Fruit fly (Drosophila melanogaster) whole organism, prepupa: ENCODE measurements around the gene Gpdh1.

Experiments
- Blimp-1 ChIP-seq: fragments of 200-800 bp; sonication (Bioruptor generic); optimal IDR thresholded peaks from 3 replicates; lab custom pipeline; 2017; ENCODE audit warnings: missing biosample characterization, missing genetic modification characterization, mild to moderate bottlenecking, moderate library complexity, missing genetic modification reagents
- CG10631 ChIP-seq: fragments of 200-800 bp; sonication (Bioruptor generic); optimal IDR thresholded peaks from 2 replicates; lab custom pipeline; 2016; ENCODE audit warnings: missing biosample characterization, missing genetic modification characterization
- CG10669 ChIP-seq: fragments of 200-800 bp; sonication (Bioruptor generic); optimal IDR thresholded peaks from 3 replicates; lab custom pipeline; 2018; ENCODE audit warnings: missing biosample characterization, mild to moderate bottlenecking, missing genetic modification characterization, moderate library complexity
- CG11294 ChIP-seq: fragments of 200-800 bp; sonication (Bioruptor generic); IDR thresholded peaks from 2 replicates; pipeline ENCODE4 v1.3.6; 2022; ENCODE audit warnings: missing biosample characterization, missing genetic modification characterization
- CG1621 ChIP-seq: fragments of 200-800 bp; sonication (Bioruptor generic); optimal IDR thresholded peaks from 3 replicates; lab custom pipeline; 2018; ENCODE audit warnings: missing biosample characterization, mild to moderate bottlenecking, missing genetic modification characterization
- CG16779 ChIP-seq: fragments of 200-800 bp; sonication (Bioruptor generic); optimal IDR thresholded peaks from 3 replicates; lab custom pipeline; 2017; ENCODE audit warnings: missing biosample characterization, mild to moderate bottlenecking, missing genetic modification characterization
- CG3032 ChIP-seq: fragments of 200-800 bp; optimal IDR thresholded peaks from 2 replicates; lab custom pipeline; 2019; ENCODE audit warnings: missing biosample characterization, mild to moderate bottlenecking, missing genetic modification characterization, moderate library complexity
- CG34406 ChIP-seq: fragments of 200-800 bp; sonication (Bioruptor generic); optimal IDR thresholded peaks from 3 replicates; lab custom pipeline; 2016; ENCODE audit warnings: missing biosample characterization, missing genetic modification characterization
- CG3919 ChIP-seq: fragments of 200-800 bp; sonication (Bioruptor generic); optimal IDR thresholded peaks from 3 replicates; lab custom pipeline; 2016; ENCODE audit warnings: missing biosample characterization, missing genetic modification characterization
- CG4318 ChIP-seq: fragments of 200-800 bp; sonication (Bioruptor generic); optimal IDR thresholded peaks from 3 replicates; lab custom pipeline; 2017; ENCODE audit warnings: missing biosample characterization, mild to moderate bottlenecking, missing genetic modification characterization
- CG6163 ChIP-seq: fragments of 200-800 bp; sonication (Bioruptor generic); IDR thresholded peaks from 3 replicates; pipeline ENCODE4 v1.3.6; 2022; ENCODE audit warnings: missing biosample characterization, missing genetic modification characterization
- CG6276 ChIP-seq: fragments of 200-800 bp; sonication (Bioruptor generic); optimal IDR thresholded peaks from 2 replicates; lab custom pipeline; 2017; ENCODE audit warnings: missing biosample characterization, mild to moderate bottlenecking, missing genetic modification characterization
- CG6792 ChIP-seq: fragments of 200-800 bp; sonication (Bioruptor generic); optimal IDR thresholded peaks from 3 replicates; lab custom pipeline; 2016; ENCODE audit warnings: missing biosample characterization, missing genetic modification characterization
- CG6808 ChIP-seq: fragments of 200-800 bp; sonication (Bioruptor generic); optimal IDR thresholded peaks from 3 replicates; lab custom pipeline; 2017; ENCODE audit warnings: missing biosample characterization, missing genetic modification characterization, mild to moderate bottlenecking, moderate library complexity, missing genetic modification reagents
- CG7368 ChIP-seq: fragments of 200-800 bp; sonication (Bioruptor generic); optimal IDR thresholded peaks from 3 replicates; lab custom pipeline; 2016; ENCODE audit warnings: missing biosample characterization, missing genetic modification characterization
- CG8119 ChIP-seq: fragments of 200-800 bp; sonication (Bioruptor generic); IDR thresholded peaks from 3 replicates; pipeline ENCODE4 v1.3.6; 2022; ENCODE audit warnings: missing biosample characterization, missing genetic modification characterization
- CG8319 ChIP-seq: fragments of 200-800 bp; sonication (Bioruptor generic); optimal IDR thresholded peaks from 3 replicates; lab custom pipeline; 2016; ENCODE audit warnings: missing biosample characterization, missing genetic modification characterization
- CG8632 ChIP-seq: fragments of 200-800 bp; sonication (Bioruptor generic); optimal IDR thresholded peaks from 3 replicates; lab custom pipeline; 2016; ENCODE audit warnings: missing biosample characterization, missing genetic modification characterization
- CG9139 ChIP-seq: fragments of 200-800 bp; sonication (Bioruptor generic); optimal IDR thresholded peaks from 3 replicates; lab custom pipeline; 2017; ENCODE audit warnings: missing biosample characterization, mild to moderate bottlenecking, missing genetic modification characterization
- Eip75B ChIP-seq: fragments of 200-800 bp; sonication (Bioruptor generic); optimal IDR thresholded peaks from 3 replicates; lab custom pipeline; 2016; ENCODE audit warnings: missing biosample characterization, missing genetic modification characterization
- Eip78C ChIP-seq: fragments of 200-800 bp; sonication (Bioruptor generic); peaks from one replicate; lab custom pipeline; 2016; ENCODE audit warnings: missing biosample characterization, missing genetic modification characterization
- Eip93F ChIP-seq: fragments of 200-800 bp; sonication (Bioruptor generic); optimal IDR thresholded peaks from 2 replicates; lab custom pipeline; 2016; ENCODE audit warnings: missing biosample characterization, mild to moderate bottlenecking, missing genetic modification characterization
- Ets21C ChIP-seq: fragments of 200-800 bp; sonication (Bioruptor generic); optimal IDR thresholded peaks from 3 replicates; lab custom pipeline; 2016; ENCODE audit warnings: missing biosample characterization, missing genetic modification characterization
- Ets96B ChIP-seq: fragments of 200-800 bp; optimal IDR thresholded peaks from 2 replicates; lab custom pipeline; 2019; ENCODE audit warnings: missing biosample characterization, mild to moderate bottlenecking, missing genetic modification characterization, moderate library complexity
- Gug ChIP-seq: fragments of 200-800 bp; sonication (Bioruptor generic); IDR thresholded peaks from 2 replicates; pipeline ENCODE4 v1.3.6; 2022; ENCODE audit warnings: missing biosample characterization, missing genetic modification characterization
- Hr38 ChIP-seq: sonication (Bioruptor generic); optimal IDR thresholded peaks from 2 replicates; lab custom pipeline; 2016; ENCODE audit warnings: missing biosample characterization, missing genetic modification characterization
- Hr39 ChIP-seq: fragments of 200-800 bp; sonication (Bioruptor generic); optimal IDR thresholded peaks from 2 replicates; lab custom pipeline; 2016; ENCODE audit warnings: missing biosample characterization, missing genetic modification characterization
- Hr4 ChIP-seq: fragments of 200-800 bp; sonication (Bioruptor generic); optimal IDR thresholded peaks from 3 replicates; lab custom pipeline; 2016; ENCODE audit warnings: missing biosample characterization, missing genetic modification characterization
- Met ChIP-seq: fragments of 200-800 bp; sonication (Bioruptor generic); optimal IDR thresholded peaks from 3 replicates; lab custom pipeline; 2016; ENCODE audit warnings: missing biosample characterization, missing genetic modification characterization
- Sox102F ChIP-seq: fragments of 200-800 bp; sonication (Bioruptor generic); optimal IDR thresholded peaks from 2 replicates; lab custom pipeline; 2016; ENCODE audit warnings: missing biosample characterization, mild to moderate bottlenecking, missing genetic modification characterization
- Sox15 ChIP-seq: fragments of 200-800 bp; sonication (Bioruptor generic); optimal IDR thresholded peaks from 3 replicates; lab custom pipeline; 2016; ENCODE audit warnings: missing biosample characterization, missing genetic modification characterization
- acj6 ChIP-seq: fragments of 200-800 bp; sonication (Bioruptor generic); optimal IDR thresholded peaks from 3 replicates; lab custom pipeline; 2016; ENCODE audit warnings: missing biosample characterization, missing genetic modification characterization
- cyc ChIP-seq: fragments of 200-800 bp; sonication (Bioruptor generic); optimal IDR thresholded peaks from 3 replicates; lab custom pipeline; 2016; ENCODE audit warnings: missing biosample characterization, missing genetic modification characterization
- dsx ChIP-seq: fragments of 200-800 bp; optimal IDR thresholded peaks from 3 replicates; lab custom pipeline; 2019; ENCODE audit warnings: missing biosample characterization, mild to moderate bottlenecking, missing genetic modification characterization, moderate library complexity; ENCODE audit not compliant: poor library complexity, severe bottlenecking
- eg ChIP-seq: fragments of 200-800 bp; sonication (Bioruptor generic); IDR thresholded peaks from 3 replicates; pipeline ENCODE4 v1.3.6; 2022; ENCODE audit warnings: missing biosample characterization, missing genetic modification characterization
- esn ChIP-seq: fragments of 200-800 bp; sonication (Bioruptor generic); optimal IDR thresholded peaks from 2 replicates; lab custom pipeline; 2016; ENCODE audit warnings: missing biosample characterization, mild to moderate bottlenecking, missing genetic modification characterization, moderate library complexity
- fd59A ChIP-seq: fragments of 200-800 bp; sonication (Bioruptor generic); optimal IDR thresholded peaks from 2 replicates; lab custom pipeline; 2017; ENCODE audit warnings: missing biosample characterization, mild to moderate bottlenecking, missing genetic modification characterization, missing genetic modification reagents
- fd85E ChIP-seq: fragments of 200-800 bp; sonication (Bioruptor generic); optimal IDR thresholded peaks from 3 replicates; lab custom pipeline; 2016; ENCODE audit warnings: missing biosample characterization, missing genetic modification characterization
- fkh ChIP-seq: fragments of 200-800 bp; sonication (Bioruptor generic); optimal IDR thresholded peaks from 3 replicates; lab custom pipeline; 2017; ENCODE audit warnings: missing biosample characterization, mild to moderate bottlenecking, missing genetic modification characterization, moderate library complexity
- lz ChIP-seq: fragments of 200-800 bp; sonication (Bioruptor generic); optimal IDR thresholded peaks from 3 replicates; lab custom pipeline; 2016; ENCODE audit warnings: missing biosample characterization, missing genetic modification characterization
- pdm3 ChIP-seq: fragments of 200-800 bp; sonication (Bioruptor generic); optimal IDR thresholded peaks from 3 replicates; lab custom pipeline; 2016; ENCODE audit warnings: missing biosample characterization, missing genetic modification characterization
- salr ChIP-seq, 2 experiments: fragments of 200-800 bp; sonication (Bioruptor generic); optimal IDR thresholded peaks; 3 replicates each; lab custom pipeline; 2016 to 2018; ENCODE audit warnings: missing biosample characterization in 2 of 2, missing genetic modification characterization in 2 of 2, mild to moderate bottlenecking in 1 of 2
- spab ChIP-seq: fragments of 200-800 bp; sonication (Bioruptor generic); optimal IDR thresholded peaks from 2 replicates; lab custom pipeline; 2017; ENCODE audit warnings: missing biosample characterization, mild to moderate bottlenecking, missing genetic modification characterization, missing genetic modification reagents
- ss ChIP-seq, 2 experiments: fragments of 200-800 bp; sonication (Bioruptor generic); optimal IDR thresholded peaks; 2 replicates in 1 of 2; 3 replicates in 1 of 2; lab custom pipeline; 2017 to 2018; ENCODE audit warnings: mild to moderate bottlenecking in 2 of 2, missing biosample characterization in 2 of 2, missing genetic modification characterization in 2 of 2, moderate library complexity in 1 of 2
- svp ChIP-seq: fragments of 200-800 bp; sonication (Bioruptor generic); peaks from one replicate; lab custom pipeline; 2016; ENCODE audit warnings: missing biosample characterization, missing genetic modification characterization
- topi ChIP-seq: fragments of 200-800 bp; sonication (Bioruptor generic); optimal IDR thresholded peaks from 3 replicates; lab custom pipeline; 2016; ENCODE audit warnings: missing biosample characterization, missing genetic modification characterization
- vri ChIP-seq: fragments of 200-800 bp; sonication (Bioruptor generic); optimal IDR thresholded peaks from 3 replicates; lab custom pipeline; 2016; ENCODE audit warnings: missing biosample characterization, mild to moderate bottlenecking, missing genetic modification characterization

The Gpdh1 gene

DNA sequence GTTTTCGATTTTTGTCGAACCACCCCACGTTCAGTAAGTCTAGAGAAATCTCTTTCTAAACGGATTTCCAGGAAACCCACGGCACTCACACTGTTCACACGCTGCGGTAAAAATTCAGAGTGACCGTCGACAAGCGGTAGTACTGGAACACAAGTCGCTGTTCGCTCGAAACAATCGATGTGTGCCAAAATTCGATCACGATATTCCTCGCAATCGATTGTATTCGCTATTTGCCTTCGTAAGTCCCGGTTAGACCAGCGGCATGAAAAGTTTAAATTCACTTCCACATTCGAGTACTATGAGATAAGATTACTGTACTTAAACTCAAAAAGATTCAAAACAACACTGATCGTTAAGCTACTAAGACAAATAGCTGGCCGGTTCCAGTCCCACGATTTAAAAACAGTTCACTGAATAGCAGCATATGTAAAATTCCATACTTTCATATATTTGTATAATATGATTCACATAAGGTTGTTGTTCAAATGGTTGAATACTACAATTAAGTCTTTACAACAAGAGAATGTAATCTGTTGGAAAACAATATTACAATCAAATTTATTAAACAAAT, 37.5 kb downstream of the Gpdh1 start, which contains the start of gene chic (continued):
- TF ChIP-seq Hr39: peak; percentile 19
- TF ChIP-seq CG8119: no peak
- no peak for TF ChIP-seq Gug (GFP tag; lab: Robert Waterston, UW)
- no peak for TF ChIP-seq fd59A (GFP tag; lab: Kevin White, UChicago)
- no peak for TF ChIP-seq CG9139
- no peak for TF ChIP-seq CG6808 (GFP tag; lab: Kevin White, UChicago)
- TF ChIP-seq CG6163 (GFP tag; lab: Robert Waterston, UW): no peak
- TF ChIP-seq salr (GFP tag; optimal IDR thresholded peaks at IDR 0.05; lab: Kevin White, UChicago): no peak
- TF ChIP-seq CG16779: no peak
- TF ChIP-seq CG10631: no peak
- TF ChIP-seq dsx (GFP tag; lab: Kevin White, UChicago): no peak
- TF ChIP-seq pdm3 (GFP tag; lab: Kevin White, UChicago): peak; percentile 4
- peak; percentile 2 for TF ChIP-seq CG34406 (GFP tag; lab: Kevin White, UChicago)
- TF ChIP-seq Hr38 (GFP tag; lab: Kevin White, UChicago): no peak
- no peak for TF ChIP-seq Eip75B (GFP tag; lab: Kevin White, UChicago)
- no peak for TF ChIP-seq CG1621 (tag; lab: Kevin White, UChicago)
- no peak for TF ChIP-seq CG3032
- no peak for TF ChIP-seq CG8319
- no peak for TF ChIP-seq Blimp-1 (GFP tag; lab: Kevin White, UChicago)
- no peak for TF ChIP-seq Ets21C (GFP tag; lab: Kevin White, UChicago)
- TF ChIP-seq acj6: no peak
- no peak for TF ChIP-seq Sox15 (GFP tag; lab: Kevin White, UChicago)
- no peak for TF ChIP-seq CG7368 (GFP tag; lab: Kevin White, UChicago)
- TF ChIP-seq spab (GFP tag; lab: Kevin White, UChicago): no peak
- TF ChIP-seq CG3919 (GFP tag; lab: Kevin White, UChicago): peak; percentile 24
- TF ChIP-seq esn (GFP tag; lab: Kevin White, UChicago): no peak
- no peak for TF ChIP-seq fd85E (GFP tag; lab: Kevin White, UChicago)
- TF ChIP-seq CG4318 (GFP tag; lab: Kevin White, UChicago): no peak
- TF ChIP-seq CG6792 (GFP tag; lab: Kevin White, UChicago): no peak
- peak; percentile 3 for TF ChIP-seq vri (GFP tag; lab: Kevin White, UChicago)
- TF ChIP-seq CG10669: no peak
- TF ChIP-seq svp (GFP tag; lab: Kevin White, UChicago): peak; percentile 48
- TF ChIP-seq CG11294 (GFP tag; lab: Robert Waterston, UW): no peak
- peak; percentile 2 to 29 for TF ChIP-seq ss (GFP tag; optimal IDR thresholded peaks at IDR 0.05; lab: Kevin White, UChicago)
- TF ChIP-seq Ets96B (tag; lab: Kevin White, UChicago): peak; percentile 19
- TF ChIP-seq Sox102F: peak; percentile 55
- no peak for TF ChIP-seq eg (GFP tag; lab: Robert Waterston, UW)

DNA sequence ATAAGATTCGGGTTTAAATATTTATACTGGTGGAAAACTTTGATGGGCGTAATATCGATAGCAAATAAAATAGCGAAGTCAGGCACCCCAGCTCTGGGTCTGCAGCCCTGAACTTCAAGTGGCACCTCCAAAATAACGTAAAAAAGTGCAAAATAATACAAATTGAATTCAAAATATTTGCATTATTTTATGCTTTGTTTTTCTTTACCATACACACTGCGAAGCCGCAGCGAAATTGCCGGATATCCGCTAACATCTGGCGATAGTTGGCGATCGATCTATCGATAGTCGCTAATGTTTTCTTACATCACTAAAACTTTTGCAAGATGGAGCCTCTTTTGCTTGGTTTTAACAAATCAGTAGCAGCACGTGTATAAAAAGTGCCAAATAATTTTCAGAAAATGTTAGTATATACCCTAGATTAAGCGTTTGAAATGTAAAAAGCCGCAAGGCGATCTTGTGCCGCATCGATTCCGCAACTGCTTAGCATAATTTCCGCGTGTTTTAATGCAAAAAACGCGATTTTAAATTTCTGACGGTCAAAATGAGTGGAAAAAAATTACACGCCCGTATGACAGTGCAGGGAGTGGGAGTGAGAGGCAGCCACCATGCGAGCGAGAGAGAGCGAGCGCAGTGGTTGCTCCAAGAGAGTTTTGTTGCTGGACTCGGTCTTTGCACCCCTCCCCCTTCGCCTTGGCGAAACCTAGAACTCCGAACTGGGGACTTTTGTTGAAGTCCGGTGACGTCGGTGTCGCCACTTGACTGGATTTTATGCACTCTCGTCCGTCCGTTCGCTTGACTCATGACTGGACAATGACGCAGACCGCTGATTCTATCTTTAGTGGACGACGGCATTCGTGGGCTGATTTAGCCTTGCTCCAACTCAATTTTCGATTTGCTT, 38.2 kb downstream of the Gpdh1 start, which contains the start of gene eIF4A:
eIF4A (plus strand) TSS at position 332 of the 901 bp plus-strand sequence.
- TF ChIP-seq Eip93F (GFP tag; lab: Kevin White, UChicago): no peak
- TF ChIP-seq Ets21C (GFP tag; lab: Kevin White, UChicago): no peak
- no peak for TF ChIP-seq CG6276
- peak; percentile 24 for TF ChIP-seq CG3032
- peak; percentile 64 for TF ChIP-seq Eip78C (GFP tag; lab: Kevin White, UChicago)
- TF ChIP-seq cyc: no peak
- TF ChIP-seq ss (GFP tag; optimal IDR thresholded peaks at IDR 0.05; lab: Kevin White, UChicago): peak in 1 of 2 experiments; percentile 12
- no peak for TF ChIP-seq CG10631
- TF ChIP-seq svp (GFP tag; lab: Kevin White, UChicago): peak; percentile 43
- TF ChIP-seq CG8632 (GFP tag; lab: Kevin White, UChicago): no peak
- no peak for TF ChIP-seq Blimp-1 (GFP tag; lab: Kevin White, UChicago)
- no peak for TF ChIP-seq esn (GFP tag; lab: Kevin White, UChicago)
- peak; percentile 1 for TF ChIP-seq lz (GFP tag; lab: Kevin White, UChicago)
- peak; percentile 8 for TF ChIP-seq topi (GFP tag; lab: Kevin White, UChicago)
- TF ChIP-seq fd59A (GFP tag; lab: Kevin White, UChicago): no peak
- TF ChIP-seq CG16779: peak; percentile 49
- TF ChIP-seq Hr4 (GFP tag; lab: Kevin White, UChicago): no peak
- TF ChIP-seq Hr38 (GFP tag; lab: Kevin White, UChicago): no peak
- peak; percentile 93 for TF ChIP-seq fkh (GFP tag; lab: Kevin White, UChicago)
- no peak for TF ChIP-seq CG8119
- peak in 1 of 2 experiments; percentile 7 for TF ChIP-seq salr (GFP tag; optimal IDR thresholded peaks at IDR 0.05; lab: Kevin White, UChicago)
- no peak for TF ChIP-seq dsx (GFP tag; lab: Kevin White, UChicago)
- no peak for TF ChIP-seq Met (GFP tag; lab: Kevin White, UChicago)
